Worm (Caenorhabditis elegans) whole organism, L1 larva: ENCODE results near the gene osm-11.
A peak's percentile ranks its signal among the peaks of the same experiment; 100 is the strongest.

Source experiments
- aha-1 ChIP-seq: fragments of 150-350 bp; optimal IDR thresholded peaks from 2 replicates; lab custom pipeline; 2014; ENCODE audit warnings: missing biosample characterization, missing genetic modification characterization
- blmp-1 ChIP-seq: fragments of 150-350 bp; optimal IDR thresholded peaks from 2 replicates; lab custom pipeline; 2014; ENCODE audit warnings: missing biosample characterization, missing genetic modification characterization
- efl-1 ChIP-seq, 4 experiments: fragments of 150-350 bp; optimal IDR thresholded peaks in 3 of 4; peaks in 1 of 4; 1 replicate in 1 of 4; 2 replicates in 3 of 4; lab custom pipeline; 2014; ENCODE audit warnings: missing biosample characterization in 2 of 4, missing genetic modification characterization in 2 of 4, missing genetic modification reagents in 2 of 4
- egl-27 ChIP-seq, 2 experiments: fragments of 150-350 bp in 1 of 2; sonication (generic microtip); optimal IDR thresholded peaks; 3 replicates each; lab custom pipeline; 2017 to 2018; ENCODE audit warnings: missing biosample characterization in 2 of 2, missing genetic modification characterization in 2 of 2, missing genetic modification reagents in 2 of 2
- elt-3 ChIP-seq, 6 experiments: fragments of 150-350 bp in 1 of 6; sonication (generic microtip); optimal IDR thresholded peaks; 2 replicates each; lab custom pipeline; 2017 to 2018; ENCODE audit warnings: missing biosample characterization in 6 of 6, missing genetic modification characterization in 6 of 6, inconsistent platforms in 1 of 6
- fos-1 ChIP-seq: fragments of 150-350 bp; optimal IDR thresholded peaks from 2 replicates; lab custom pipeline; 2014; ENCODE audit warnings: missing biosample characterization, missing genetic modification characterization
- hpl-2 ChIP-seq: fragments of 150-350 bp; optimal IDR thresholded peaks from 2 replicates; lab custom pipeline; 2014; ENCODE audit warnings: missing biosample characterization, missing genetic modification reagents, missing genetic modification characterization
- lir-3 ChIP-seq: sonication (generic microtip); optimal IDR thresholded peaks from 2 replicates; lab custom pipeline; 2016; ENCODE audit warnings: mild to moderate bottlenecking, missing genetic modification characterization, moderate library complexity, missing compliant biosample characterization; ENCODE audit not compliant: poor library complexity

The osm-11 gene

ce11 chrX:17374534-17374933 lies 46.8 kb downstream of the osm-11 start, which contains the start of gene F10D7.3:
Gene F10D7.3 (minus strand): TSS chrX:17374634.
- TF ChIP-seq efl-1 (optimal IDR thresholded peaks at IDR 0.05; lab: Kevin White, UChicago) (no peak), efl-1 (GFP tag; optimal IDR thresholded peaks at IDR 0.05 in 1 of 2; lab: Kevin White, UChicago) (peak in 1 of 2 experiments; percentile 35), hpl-2 (GFP tag; lab: Kevin White, UChicago) (no peak)

DNA sequence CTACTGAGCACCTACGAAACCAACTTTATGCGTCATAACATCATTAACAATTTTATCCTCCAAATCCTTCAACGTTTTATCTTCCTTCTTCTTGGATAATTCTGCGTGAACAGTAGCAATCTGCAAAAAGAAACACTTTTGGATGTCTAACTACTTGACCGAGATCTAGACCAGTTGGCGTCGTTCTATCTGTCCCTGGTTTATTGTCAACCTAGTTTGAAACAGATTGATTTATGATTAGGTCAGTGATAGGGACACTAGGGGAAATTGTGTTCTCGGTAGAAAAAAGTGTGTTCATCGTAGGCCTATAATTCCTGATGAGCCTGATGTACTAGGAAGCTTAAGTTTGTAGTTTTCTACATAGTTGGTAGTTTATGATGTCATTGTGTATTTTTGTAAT lies 47.4 kb downstream of the osm-11 start:
- TF ChIP-seq fos-1 (tag; lab: Kevin White, UChicago), result no peak
- no peak for TF ChIP-seq egl-27 (tag; optimal IDR thresholded peaks at IDR 0.05; lab: Kevin White, UChicago)
- no peak for TF ChIP-seq lir-3 (tag; lab: Kevin White, UChicago)
- TF ChIP-seq blmp-1 (tag; lab: Kevin White, UChicago), result peak; percentile 69
- TF ChIP-seq aha-1, result no peak
- TF ChIP-seq elt-3 (tag; optimal IDR thresholded peaks at IDR 0.05; lab: Kevin White, UChicago), result peak in 1 of 6 experiments; percentile 43
- TF ChIP-seq, all 84 proteins: peak for 2
